Worm (Caenorhabditis elegans) whole organism, L3 larva: ENCODE data around the gene T06C12.14.

ENCODE experiments used
- R02D3.7 ChIP-seq: fragments of 150-350 bp; optimal IDR thresholded peaks from 2 replicates; lab custom pipeline; 2014; ENCODE audit warnings: missing biosample characterization, missing genetic modification characterization
- ZK546.5 ChIP-seq: sonication (generic microtip); optimal IDR thresholded peaks from 2 replicates; lab custom pipeline; 2017; ENCODE audit warnings: missing biosample characterization, missing genetic modification characterization
- aly-2 ChIP-seq: fragments of 150-350 bp; optimal IDR thresholded peaks from 2 replicates; lab custom pipeline; 2014; ENCODE audit warnings: missing biosample characterization, missing genetic modification characterization
- ama-1 ChIP-seq: fragments of 150-350 bp; optimal IDR thresholded peaks from 2 replicates; lab custom pipeline; 2018
- ceh-28 ChIP-seq: fragments of 150-350 bp; optimal IDR thresholded peaks from 2 replicates; lab custom pipeline; 2014; ENCODE audit warnings: missing biosample characterization, missing genetic modification reagents, missing genetic modification characterization
- ceh-82 ChIP-seq: fragments of 150-350 bp; optimal IDR thresholded peaks from 2 replicates; lab custom pipeline; 2014; ENCODE audit warnings: missing biosample characterization, missing genetic modification characterization
- ceh-9 ChIP-seq: sonication (generic microtip); optimal IDR thresholded peaks from 2 replicates; lab custom pipeline; 2018; ENCODE audit warnings: missing biosample characterization, missing genetic modification characterization
- daf-12 ChIP-seq: fragments of 150-350 bp; optimal IDR thresholded peaks from 2 replicates; lab custom pipeline; 2014; ENCODE audit warnings: missing biosample characterization, missing genetic modification reagents, missing genetic modification characterization
- egl-5 ChIP-seq: fragments of 150-350 bp; optimal IDR thresholded peaks from 2 replicates; lab custom pipeline; 2017; ENCODE audit warnings: missing biosample characterization, missing genetic modification reagents, missing genetic modification characterization, inconsistent platforms
- elt-1 ChIP-seq: fragments of 150-350 bp; optimal IDR thresholded peaks from 2 replicates; lab custom pipeline; 2014; ENCODE audit warnings: missing biosample characterization, missing genetic modification characterization
- elt-2 ChIP-seq: sonication (generic microtip); optimal IDR thresholded peaks from 2 replicates; lab custom pipeline; 2016; ENCODE audit warnings: missing genetic modification reagents, mild to moderate bottlenecking, missing genetic modification characterization, missing compliant biosample characterization
- elt-3 ChIP-seq, 3 experiments: fragments of 150-350 bp in 1 of 3; sonication (generic microtip) in 2 of 3; optimal IDR thresholded peaks; 2 replicates in 2 of 3; 4 replicates in 1 of 3; lab custom pipeline; 2014 to 2017; ENCODE audit warnings: missing biosample characterization in 3 of 3, missing genetic modification characterization in 3 of 3
- eor-1 ChIP-seq, 2 experiments: fragments of 150-350 bp; optimal IDR thresholded peaks; 2 replicates each; lab custom pipeline; 2014 to 2018; ENCODE audit warnings: missing biosample characterization in 2 of 2, missing genetic modification characterization in 2 of 2
- fkh-10 ChIP-seq: sonication (generic microtip); optimal IDR thresholded peaks from 2 replicates; lab custom pipeline; 2017; ENCODE audit warnings: missing biosample characterization, missing genetic modification reagents, missing genetic modification characterization
- fkh-2 ChIP-seq: fragments of 150-350 bp; optimal IDR thresholded peaks from 2 replicates; lab custom pipeline; 2014; ENCODE audit warnings: missing biosample characterization, missing genetic modification reagents, missing genetic modification characterization
- fos-1 ChIP-seq: fragments of 150-350 bp; optimal IDR thresholded peaks from 2 replicates; lab custom pipeline; 2014; ENCODE audit warnings: missing biosample characterization, missing genetic modification characterization
- hmg-11 ChIP-seq: sonication (generic microtip); optimal IDR thresholded peaks from 2 replicates; lab custom pipeline; 2016; ENCODE audit warnings: missing genetic modification characterization, missing compliant biosample characterization
- jun-1 ChIP-seq: fragments of 150-350 bp; optimal IDR thresholded peaks from 2 replicates; lab custom pipeline; 2014; ENCODE audit warnings: missing biosample characterization, missing genetic modification reagents, missing genetic modification characterization
- lin-39 ChIP-seq: fragments of 150-350 bp; optimal IDR thresholded peaks from 2 replicates; lab custom pipeline; 2018; ENCODE audit warnings: missing biosample characterization, missing genetic modification reagents, missing genetic modification characterization
- lsy-12 ChIP-seq: sonication (generic microtip); optimal IDR thresholded peaks from 2 replicates; lab custom pipeline; 2016; ENCODE audit warnings: mild to moderate bottlenecking, missing genetic modification characterization, missing compliant biosample characterization
- mdl-1 ChIP-seq: fragments of 150-350 bp; optimal IDR thresholded peaks from 2 replicates; lab custom pipeline; 2014; ENCODE audit warnings: missing biosample characterization, missing genetic modification characterization
- mml-1 ChIP-seq: fragments of 150-350 bp; sonication (generic microtip); optimal IDR thresholded peaks from 3 replicates; lab custom pipeline; 2014; ENCODE audit warnings: missing biosample characterization, missing genetic modification characterization
- nfya-1 ChIP-seq: sonication (generic microtip); optimal IDR thresholded peaks from 2 replicates; lab custom pipeline; 2017; ENCODE audit warnings: missing genetic modification characterization, mild to moderate bottlenecking, missing compliant biosample characterization, antibody characterized with exemption, moderate library complexity; ENCODE audit not compliant: insufficient read depth
- nhr-11 ChIP-seq: fragments of 150-350 bp; optimal IDR thresholded peaks from 2 replicates; lab custom pipeline; 2014; ENCODE audit warnings: missing biosample characterization, missing genetic modification characterization
- nhr-12 ChIP-seq: fragments of 150-350 bp; optimal IDR thresholded peaks from 2 replicates; lab custom pipeline; 2014; ENCODE audit warnings: missing biosample characterization, missing genetic modification characterization
- nhr-23 ChIP-seq: fragments of 150-350 bp; optimal IDR thresholded peaks from 2 replicates; lab custom pipeline; 2014; ENCODE audit warnings: missing biosample characterization, missing genetic modification reagents, missing genetic modification characterization
- nhr-237 ChIP-seq: fragments of 150-350 bp; optimal IDR thresholded peaks from 2 replicates; lab custom pipeline; 2014; ENCODE audit warnings: missing biosample characterization, missing genetic modification characterization
- nhr-25 ChIP-seq: sonication (generic microtip); optimal IDR thresholded peaks from 2 replicates; lab custom pipeline; 2017; ENCODE audit warnings: missing biosample characterization, missing genetic modification characterization
- nhr-28 ChIP-seq: fragments of 150-350 bp; optimal IDR thresholded peaks from 2 replicates; lab custom pipeline; 2014; ENCODE audit warnings: missing biosample characterization, missing genetic modification characterization
- nhr-43 ChIP-seq: sonication (generic microtip); optimal IDR thresholded peaks from 2 replicates; lab custom pipeline; 2016; ENCODE audit warnings: mild to moderate bottlenecking, missing genetic modification characterization, missing compliant biosample characterization; ENCODE audit not compliant: poor library complexity, severe bottlenecking
- nhr-67 ChIP-seq: fragments of 150-350 bp; optimal IDR thresholded peaks from 2 replicates; lab custom pipeline; 2014; ENCODE audit warnings: missing biosample characterization, missing genetic modification characterization
- nhr-77 ChIP-seq: fragments of 150-350 bp; optimal IDR thresholded peaks from 2 replicates; lab custom pipeline; 2014; ENCODE audit warnings: missing biosample characterization, missing genetic modification characterization
- pha-4 ChIP-seq: fragments of 150-350 bp; optimal IDR thresholded peaks from 2 replicates; lab custom pipeline; 2014; ENCODE audit warnings: missing biosample characterization, missing genetic modification reagents, missing genetic modification characterization
- pqm-1 ChIP-seq: fragments of 150-350 bp; optimal IDR thresholded peaks from 2 replicates; lab custom pipeline; 2017; ENCODE audit warnings: missing biosample characterization, missing genetic modification characterization, inconsistent platforms
- sea-2 ChIP-seq: fragments of 150-350 bp; sonication (generic microtip); optimal IDR thresholded peaks from 4 replicates; lab custom pipeline; 2014; ENCODE audit warnings: missing biosample characterization, missing genetic modification reagents, missing genetic modification characterization
- skn-1 ChIP-seq: fragments of 150-350 bp; optimal IDR thresholded peaks from 2 replicates; lab custom pipeline; 2014; ENCODE audit warnings: missing biosample characterization, missing genetic modification characterization
- snpc-4 ChIP-seq: fragments of 150-350 bp; optimal IDR thresholded peaks from 2 replicates; lab custom pipeline; 2014; ENCODE audit warnings: missing biosample characterization, missing genetic modification characterization
- tbx-2 ChIP-seq: sonication (generic microtip); optimal IDR thresholded peaks from 2 replicates; lab custom pipeline; 2016; ENCODE audit warnings: mild to moderate bottlenecking, missing genetic modification characterization, missing compliant biosample characterization
- unc-39 ChIP-seq: sonication (generic microtip); optimal IDR thresholded peaks from 4 replicates; lab custom pipeline; 2017; ENCODE audit warnings: missing biosample characterization, missing genetic modification characterization
- unc-62 ChIP-seq: fragments of 150-350 bp; sonication (generic microtip); optimal IDR thresholded peaks from 4 replicates; lab custom pipeline; 2014; ENCODE audit warnings: missing biosample characterization, missing genetic modification reagents, missing genetic modification characterization
- zag-1 ChIP-seq: fragments of 150-350 bp; optimal IDR thresholded peaks from 2 replicates; lab custom pipeline; 2014; ENCODE audit warnings: missing biosample characterization, missing genetic modification characterization
- ztf-11 ChIP-seq: fragments of 150-350 bp; optimal IDR thresholded peaks from 2 replicates; lab custom pipeline; 2014; ENCODE audit warnings: missing biosample characterization, missing genetic modification characterization
- ztf-4 ChIP-seq: fragments of 150-350 bp; optimal IDR thresholded peaks from 2 replicates; lab custom pipeline; 2014; ENCODE audit warnings: missing biosample characterization, missing genetic modification characterization

T06C12.14 gene

ce11 chrV:15867373-15867772 is 32.4 kb upstream of the T06C12.14 start, which contains the start of gene fbxa-197:
fbxa-197 (plus strand) TSS chrV:15867673.
- no peak for TF ChIP-seq nhr-12 (tag; lab: Kevin White, UChicago)
- TF ChIP-seq nhr-237 = no peak
- no peak for TF ChIP-seq unc-62
- TF ChIP-seq aly-2 (tag; lab: Kevin White, UChicago) = no peak
- no peak for TF ChIP-seq elt-1
- no peak for TF ChIP-seq nhr-28
- TF ChIP-seq ztf-11 (tag; lab: Kevin White, UChicago) = no peak
- no peak for TF ChIP-seq ceh-82 (tag; lab: Kevin White, UChicago)
- TF ChIP-seq snpc-4 (tag; lab: Kevin White, UChicago) = no peak
- TF ChIP-seq elt-3 (tag; optimal IDR thresholded peaks at IDR 0.05; lab: Kevin White, UChicago) = no peak
- no peak for TF ChIP-seq mml-1
- TF ChIP-seq ZK546.5 (tag; lab: Kevin White, UChicago) = no peak
- TF ChIP-seq R02D3.7 = no peak
- TF ChIP-seq fos-1 (tag; lab: Kevin White, UChicago) = no peak
- TF ChIP-seq, all 47 proteins: peak for 0

- TF ChIP-seq ceh-28 (tag; lab: Kevin White, UChicago) (no peak), skn-1 (tag; lab: Kevin White, UChicago) (no peak), fkh-2 (tag; lab: Kevin White, UChicago) (no peak), ztf-11 (tag; lab: Kevin White, UChicago) (no peak), nhr-77 (tag; lab: Kevin White, UChicago) (no peak), ZK546.5 (tag; lab: Kevin White, UChicago) (no peak), nhr-28 (no peak), nhr-11 (tag; lab: Kevin White, UChicago) (no peak), fos-1 (tag; lab: Kevin White, UChicago) (no peak), tbx-2 (tag; lab: Kevin White, UChicago) (no peak), elt-3 (tag; optimal IDR thresholded peaks at IDR 0.05; lab: Kevin White, UChicago) (no peak), mml-1 (no peak)
- TF ChIP-seq, all 47 proteins: peak for 0
Observed at ce11 chrV:15870356-15870755, 29.4 kb upstream of the T06C12.14 start, which contains the start of gene str-57. str-57 (plus strand) TSS chrV:15870656.

DNA sequence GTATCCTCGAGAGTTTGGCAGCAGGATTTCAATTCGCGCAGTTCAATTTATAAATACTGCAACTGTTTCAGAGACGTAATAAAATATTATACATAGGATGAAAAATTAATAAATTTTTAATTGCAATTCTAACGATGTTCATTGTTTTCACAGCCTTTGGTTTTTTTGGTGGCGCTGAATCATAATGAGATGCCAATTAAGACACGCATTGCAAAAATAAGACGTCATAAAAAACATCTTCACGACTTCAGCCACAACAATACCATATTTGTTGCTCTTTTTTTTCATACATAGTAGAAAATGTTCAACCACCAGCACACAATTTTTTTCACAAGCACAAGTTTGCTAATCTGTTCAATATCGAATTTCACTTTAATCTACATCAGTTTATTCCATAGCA is 27.5 kb upstream of the T06C12.14 start, which contains the start of gene str-56:
TSS of gene str-56 (plus strand) at position 301 of the 400 bp plus-strand sequence.
- TF ChIP-seq snpc-4 (tag; lab: Kevin White, UChicago) (no peak), nhr-25 (no peak), hmg-11 (tag; lab: Kevin White, UChicago) (no peak), mml-1 (no peak), pha-4 (tag; lab: Kevin White, UChicago) (no peak), nhr-12 (tag; lab: Kevin White, UChicago) (no peak), ztf-4 (tag; lab: Kevin White, UChicago) (no peak), mdl-1 (tag; lab: Kevin White, UChicago) (no peak)

- no peak for TF ChIP-seq unc-39 (tag; lab: Kevin White, UChicago)
- TF ChIP-seq pqm-1 = peak; percentile 53
- no peak for TF ChIP-seq nhr-25
- TF ChIP-seq nhr-77 (tag; lab: Kevin White, UChicago) = peak; percentile 45
- TF ChIP-seq fos-1 (tag; lab: Kevin White, UChicago) = no peak
- no peak for TF ChIP-seq eor-1 (tag; optimal IDR thresholded peaks at IDR 0.05; lab: Kevin White, UChicago)
- no peak for TF ChIP-seq aly-2 (tag; lab: Kevin White, UChicago)
- no peak for TF ChIP-seq nhr-67 (tag; lab: Kevin White, UChicago)
- TF ChIP-seq elt-3 (tag; optimal IDR thresholded peaks at IDR 0.05; lab: Kevin White, UChicago) = peak in 1 of 3 experiments; percentile 67
- TF ChIP-seq elt-1 = no peak
- no peak for TF ChIP-seq fkh-2 (tag; lab: Kevin White, UChicago)
- TF ChIP-seq unc-62 = no peak
- TF ChIP-seq ztf-11 (tag; lab: Kevin White, UChicago) = no peak
- TF ChIP-seq ama-1 (lab: Kevin White, UChicago) = peak; percentile 34
- TF ChIP-seq pha-4 (tag; lab: Kevin White, UChicago) = no peak
- no peak for TF ChIP-seq zag-1 (tag; lab: Kevin White, UChicago)
- peak; percentile 36 for TF ChIP-seq ztf-4 (tag; lab: Kevin White, UChicago)
- peak; percentile 66 for TF ChIP-seq lsy-12 (tag; lab: Kevin White, UChicago)
- peak; percentile 74 for TF ChIP-seq skn-1 (tag; lab: Kevin White, UChicago)
- no peak for TF ChIP-seq sea-2 (GFP tag; lab: Kevin White, UChicago)
- TF ChIP-seq jun-1 (tag; lab: Kevin White, UChicago) = peak; percentile 52
- TF ChIP-seq mml-1 = no peak
- TF ChIP-seq fkh-10 (GFP tag; lab: Kevin White, UChicago) = no peak
- peak; percentile 69 for TF ChIP-seq elt-2 (tag; lab: Kevin White, UChicago)
- no peak for TF ChIP-seq daf-12
- no peak for TF ChIP-seq nhr-237
- no peak for TF ChIP-seq ceh-28 (tag; lab: Kevin White, UChicago)
- TF ChIP-seq mdl-1 (tag; lab: Kevin White, UChicago) = no peak
- peak; percentile 35 for TF ChIP-seq snpc-4 (tag; lab: Kevin White, UChicago)
- no peak for TF ChIP-seq nhr-28
- TF ChIP-seq nfya-1 (tag; lab: Kevin White, UChicago) = peak; percentile 69
- TF ChIP-seq nhr-11 (tag; lab: Kevin White, UChicago) = peak; percentile 18
- TF ChIP-seq ceh-9 (tag; lab: Kevin White, UChicago) = no peak
- peak; percentile 86 for TF ChIP-seq lin-39 (tag; lab: Kevin White, UChicago)
- no peak for TF ChIP-seq nhr-23
- TF ChIP-seq R02D3.7 = peak; percentile 36
- TF ChIP-seq egl-5 (tag; lab: Kevin White, UChicago) = no peak
- peak; percentile 66 for TF ChIP-seq ceh-82 (tag; lab: Kevin White, UChicago)
- peak; percentile 87 for TF ChIP-seq nhr-43
Observed at ce11 chrV:15873762-15874161, 26.0 kb upstream of the T06C12.14 start.
